Fruit fly (Drosophila melanogaster) whole organism, embryonic: ENCODE measurements around the gene CG4577.

Experiments used
- Asciz ChIP-seq: fragments of 200-800 bp; sonication (Bioruptor generic); optimal IDR thresholded peaks from 2 replicates; lab custom pipeline; 2017; ENCODE audit warnings: missing biosample characterization, mild to moderate bottlenecking, missing genetic modification characterization, missing genetic modification reagents
- B-H2 ChIP-seq: fragments of 200-800 bp; sonication (Bioruptor generic); optimal IDR thresholded peaks from 2 replicates; lab custom pipeline; 2018; ENCODE audit warnings: missing biosample characterization, mild to moderate bottlenecking, missing genetic modification characterization
- Bteb2 ChIP-seq: fragments of 200-800 bp; sonication (Bioruptor generic); optimal IDR thresholded peaks from 2 replicates; lab custom pipeline; 2016; ENCODE audit warnings: missing biosample characterization, missing genetic modification characterization
- C15 ChIP-seq: fragments of 200-800 bp; sonication (Bioruptor generic); IDR thresholded peaks from 3 replicates; pipeline ENCODE4 v1.3.6; 2022; ENCODE audit warnings: missing biosample characterization, missing genetic modification characterization
- CG10431 ChIP-seq: fragments of 200-800 bp; sonication (Bioruptor generic); optimal IDR thresholded peaks from 3 replicates; lab custom pipeline; 2018; ENCODE audit warnings: missing biosample characterization, mild to moderate bottlenecking, missing genetic modification characterization
- CG10979 ChIP-seq: fragments of 200-800 bp; sonication (Bioruptor generic); optimal IDR thresholded peaks from 2 replicates; lab custom pipeline; 2018; ENCODE audit warnings: missing biosample characterization, mild to moderate bottlenecking, missing genetic modification characterization, moderate library complexity
- CG11093 ChIP-seq: fragments of 200-800 bp; sonication (Bioruptor generic); IDR thresholded peaks from 3 replicates; pipeline ENCODE4 v1.3.6; 2022; ENCODE audit warnings: missing biosample characterization, missing genetic modification characterization
- CG12071 ChIP-seq: fragments of 200-800 bp; sonication (Bioruptor generic); optimal IDR thresholded peaks from 3 replicates; lab custom pipeline; 2018; ENCODE audit warnings: missing biosample characterization, mild to moderate bottlenecking, missing genetic modification characterization
- CG12236 ChIP-seq: fragments of 200-800 bp; sonication (Bioruptor generic); optimal IDR thresholded peaks from 2 replicates; lab custom pipeline; 2016; ENCODE audit warnings: missing biosample characterization, missing genetic modification characterization
- CG12744 ChIP-seq: fragments of 200-800 bp; sonication (Bioruptor generic); optimal IDR thresholded peaks from 2 replicates; lab custom pipeline; 2016; ENCODE audit warnings: missing biosample characterization, missing genetic modification characterization
- CG14965 ChIP-seq: fragments of 200-800 bp; sonication (Bioruptor generic); optimal IDR thresholded peaks from 2 replicates; lab custom pipeline; 2016; ENCODE audit warnings: missing biosample characterization, missing genetic modification characterization, borderline replicate concordance
- CG15479 ChIP-seq: fragments of 200-800 bp; sonication (Bioruptor generic); optimal IDR thresholded peaks from 3 replicates; lab custom pipeline; 2019; ENCODE audit warnings: missing biosample characterization, mild to moderate bottlenecking, missing genetic modification characterization, moderate library complexity
- CG15514 ChIP-seq: fragments of 200-800 bp; sonication (Bioruptor generic); optimal IDR thresholded peaks from 3 replicates; lab custom pipeline; 2017; ENCODE audit warnings: missing biosample characterization, missing genetic modification characterization, mild to moderate bottlenecking, moderate library complexity, missing genetic modification reagents
- CG16779 ChIP-seq: fragments of 200-800 bp; sonication (Bioruptor generic); IDR thresholded peaks from 2 replicates; pipeline ENCODE4 v1.3.6; 2022; ENCODE audit warnings: missing biosample characterization, missing genetic modification characterization
- CG17829 ChIP-seq: fragments of 200-800 bp; optimal IDR thresholded peaks from 2 replicates; lab custom pipeline; 2019; ENCODE audit warnings: missing biosample characterization, mild to moderate bottlenecking, missing genetic modification characterization, moderate library complexity
- CG2678 ChIP-seq: fragments of 200-800 bp; sonication (Bioruptor generic); optimal IDR thresholded peaks from 3 replicates; lab custom pipeline; 2019; ENCODE audit warnings: missing biosample characterization, mild to moderate bottlenecking, missing genetic modification characterization, moderate library complexity
- CG3407 ChIP-seq: fragments of 200-800 bp; sonication (Bioruptor generic); optimal IDR thresholded peaks from 2 replicates; lab custom pipeline; 2018; ENCODE audit warnings: missing biosample characterization, mild to moderate bottlenecking, missing genetic modification characterization
- CG5245 ChIP-seq: fragments of 200-800 bp; sonication (Bioruptor generic); optimal IDR thresholded peaks from 3 replicates; lab custom pipeline; 2016; ENCODE audit warnings: missing biosample characterization, missing genetic modification characterization
- CG5953 ChIP-seq: fragments of 200-800 bp; sonication (Bioruptor generic); IDR thresholded peaks from 2 replicates; pipeline ENCODE4 v1.3.6; 2022; ENCODE audit warnings: missing biosample characterization, missing genetic modification characterization
- CG6813 ChIP-seq: fragments of 200-800 bp; sonication (Bioruptor generic); optimal IDR thresholded peaks from 2 replicates; lab custom pipeline; 2017; ENCODE audit warnings: missing biosample characterization, missing genetic modification characterization, mild to moderate bottlenecking, moderate library complexity, missing genetic modification reagents
- CHES-1-like ChIP-seq: fragments of 200-800 bp; sonication (Bioruptor generic); optimal IDR thresholded peaks from 2 replicates; lab custom pipeline; 2016; ENCODE audit warnings: missing biosample characterization, missing genetic modification characterization
- Dll ChIP-seq: fragments of 200-800 bp; sonication (Bioruptor generic); IDR thresholded peaks from 4 replicates; pipeline ENCODE4 v1.3.6; 2022; ENCODE audit warnings: missing biosample characterization, missing genetic modification characterization; ENCODE audit not compliant: partially characterized antibody
- Doc2 ChIP-seq: fragments of 200-800 bp; sonication (Bioruptor generic); IDR thresholded peaks from 2 replicates; pipeline ENCODE4 v1.3.6; 2022; ENCODE audit warnings: missing biosample characterization, missing genetic modification characterization
- Fer3 ChIP-seq: fragments of 200-800 bp; sonication (Bioruptor generic); optimal IDR thresholded peaks from 2 replicates; lab custom pipeline; 2018; ENCODE audit warnings: missing biosample characterization, mild to moderate bottlenecking, missing genetic modification characterization, moderate library complexity
- Gug ChIP-seq: fragments of 200-800 bp; sonication (Bioruptor generic); IDR thresholded peaks from 4 replicates; pipeline ENCODE4 v1.3.6; 2022; ENCODE audit warnings: missing biosample characterization, missing genetic modification characterization
- HLH4C ChIP-seq: fragments of 200-800 bp; sonication (Bioruptor generic); IDR thresholded peaks from 3 replicates; pipeline ENCODE4 v1.3.6; 2022; ENCODE audit warnings: missing biosample characterization, missing genetic modification characterization; ENCODE audit not compliant: partially characterized antibody
- HLH54F ChIP-seq: fragments of 200-800 bp; sonication (Bioruptor generic); optimal IDR thresholded peaks from 3 replicates; lab custom pipeline; 2016; ENCODE audit warnings: missing biosample characterization, missing genetic modification characterization
- Hey ChIP-seq: fragments of 200-800 bp; sonication (Bioruptor generic); optimal IDR thresholded peaks from 3 replicates; lab custom pipeline; 2018; ENCODE audit warnings: missing biosample characterization, mild to moderate bottlenecking, missing genetic modification characterization
- Hr51 ChIP-seq, 2 experiments: fragments of 200-800 bp; sonication (Bioruptor generic); optimal IDR thresholded peaks; 2 replicates in 1 of 2; 3 replicates in 1 of 2; lab custom pipeline; 2016 to 2018; ENCODE audit warnings: missing biosample characterization in 2 of 2, missing genetic modification characterization in 2 of 2, mild to moderate bottlenecking in 1 of 2, moderate library complexity in 1 of 2
- Pdp1 ChIP-seq, 2 experiments: fragments of 200-800 bp; sonication (Bioruptor generic); optimal IDR thresholded peaks; 3 replicates each; lab custom pipeline; 2016; ENCODE audit warnings: missing biosample characterization in 2 of 2, missing genetic modification characterization in 2 of 2, mild to moderate bottlenecking in 1 of 2, moderate library complexity in 1 of 2
- ato ChIP-seq: fragments of 200-800 bp; sonication (Bioruptor generic); IDR thresholded peaks from 2 replicates; pipeline ENCODE4 v1.3.6; 2022; ENCODE audit warnings: missing biosample characterization, missing genetic modification characterization; ENCODE audit not compliant: partially characterized antibody
- bcd ChIP-seq: fragments of 200-800 bp; sonication (Bioruptor generic); optimal IDR thresholded peaks from 2 replicates; lab custom pipeline; 2017; ENCODE audit warnings: missing biosample characterization, mild to moderate bottlenecking, missing genetic modification characterization
- bigmax ChIP-seq: fragments of 200-800 bp; sonication (Bioruptor generic); optimal IDR thresholded peaks from 2 replicates; lab custom pipeline; 2018; ENCODE audit warnings: missing biosample characterization, mild to moderate bottlenecking, missing genetic modification characterization
- btn ChIP-seq: fragments of 200-800 bp; sonication (Bioruptor generic); optimal IDR thresholded peaks from 2 replicates; lab custom pipeline; 2016; ENCODE audit warnings: missing biosample characterization, missing genetic modification characterization
- cwo ChIP-seq: fragments of 200-800 bp; sonication (Bioruptor generic); optimal IDR thresholded peaks from 3 replicates; lab custom pipeline; 2017; ENCODE audit warnings: missing biosample characterization, missing genetic modification characterization, mild to moderate bottlenecking, moderate library complexity, missing genetic modification reagents
- emc ChIP-seq: fragments of 200-800 bp; sonication (Bioruptor generic); optimal IDR thresholded peaks from 2 replicates; lab custom pipeline; 2016; ENCODE audit warnings: missing biosample characterization, missing genetic modification characterization
- en ChIP-seq: fragments of 200-800 bp; sonication (Bioruptor generic); optimal IDR thresholded peaks from 2 replicates; lab custom pipeline; 2016; ENCODE audit warnings: missing biosample characterization, missing genetic modification characterization
- grn ChIP-seq: fragments of 200-800 bp; sonication (Bioruptor generic); optimal IDR thresholded peaks from 3 replicates; lab custom pipeline; 2017; ENCODE audit warnings: missing biosample characterization, missing genetic modification characterization
- gsb-n ChIP-seq: fragments of 200-800 bp; sonication (Bioruptor generic); optimal IDR thresholded peaks from 3 replicates; lab custom pipeline; 2018; ENCODE audit warnings: missing biosample characterization, mild to moderate bottlenecking, missing genetic modification characterization
- lmd ChIP-seq: fragments of 200-800 bp; sonication (Bioruptor generic); IDR thresholded peaks from 2 replicates; pipeline ENCODE4 v1.3.6; 2022; ENCODE audit warnings: missing biosample characterization, missing genetic modification characterization
- luna ChIP-seq: fragments of 200-800 bp; sonication (Bioruptor generic); optimal IDR thresholded peaks from 2 replicates; lab custom pipeline; 2016; ENCODE audit warnings: missing biosample characterization, missing genetic modification characterization
- onecut ChIP-seq: fragments of 200-800 bp; sonication (Bioruptor generic); IDR thresholded peaks from 2 replicates; pipeline ENCODE4 v1.3.6; 2022; ENCODE audit warnings: missing biosample characterization, missing genetic modification characterization
- org-1 ChIP-seq: fragments of 200-800 bp; sonication (Bioruptor generic); optimal IDR thresholded peaks from 2 replicates; lab custom pipeline; 2017; ENCODE audit warnings: missing biosample characterization, missing genetic modification characterization
- sens ChIP-seq: fragments of 200-800 bp; sonication (Bioruptor generic); peaks from one replicate; lab custom pipeline; 2016; ENCODE audit warnings: missing biosample characterization, missing genetic modification characterization
- unc-4 ChIP-seq: fragments of 200-800 bp; sonication (Bioruptor generic); IDR thresholded peaks from 2 replicates; pipeline ENCODE4 v1.3.6; 2022; ENCODE audit warnings: missing biosample characterization, missing genetic modification characterization; ENCODE audit not compliant: partially characterized antibody
- unpg ChIP-seq: fragments of 200-800 bp; sonication (Bioruptor generic); optimal IDR thresholded peaks from 3 replicates; lab custom pipeline; 2018; ENCODE audit warnings: missing biosample characterization, mild to moderate bottlenecking, missing genetic modification characterization, moderate library complexity
- zfh2 ChIP-seq: fragments of 200-800 bp; sonication (Bioruptor generic); optimal IDR thresholded peaks from 2 replicates; lab custom pipeline; 2016; ENCODE audit warnings: missing biosample characterization, missing genetic modification characterization

Gene CG4577

DNA sequence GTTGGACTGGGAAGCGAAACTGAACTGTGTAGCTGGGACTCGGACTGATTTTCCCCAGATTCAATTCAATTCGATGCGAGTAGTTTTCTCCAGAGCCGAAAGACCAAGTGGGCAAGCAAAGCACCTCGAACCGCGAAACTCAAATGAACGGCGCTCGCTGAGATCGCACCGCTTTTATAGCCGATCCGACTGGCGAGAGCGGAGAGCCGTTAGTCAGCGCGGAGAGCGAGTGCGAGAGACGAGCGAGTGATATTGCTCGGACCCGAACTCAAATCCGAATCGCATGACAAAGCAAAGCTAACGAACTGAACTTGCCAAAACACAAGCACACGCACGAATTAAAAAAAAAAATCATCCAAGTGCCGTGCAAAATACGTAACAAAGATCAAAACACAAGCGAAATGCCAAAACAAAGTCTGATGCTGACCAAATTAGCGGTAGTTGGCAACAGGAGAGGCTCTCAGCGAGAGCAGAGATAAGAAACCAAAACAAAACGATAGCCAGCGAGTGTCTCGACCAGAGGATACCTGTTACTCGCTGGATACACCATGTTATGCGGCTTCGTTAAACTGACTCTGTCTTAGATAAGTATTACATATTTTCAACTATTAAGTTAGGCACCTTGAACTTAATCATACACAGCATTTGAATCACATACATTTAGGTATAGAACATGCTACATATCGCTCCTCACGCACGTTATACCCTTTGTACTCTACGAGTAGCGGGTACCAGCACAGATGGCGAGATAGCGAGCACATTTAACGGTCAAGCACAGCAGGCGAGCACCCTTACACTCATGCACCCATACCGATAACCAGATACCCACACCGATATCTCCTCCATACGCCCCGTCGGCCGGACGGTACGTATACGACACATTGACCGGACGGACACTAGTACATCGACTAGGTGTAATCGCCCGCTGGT lies 15.3 kb upstream of the CG4577 start (continued):
- TF ChIP-seq en (GFP tag; lab: Kevin White, UChicago) (peak; percentile 33), CG5245 (GFP tag; lab: Kevin White, UChicago) (peak; percentile 44), CG15479 (GFP tag; lab: Kevin White, UChicago) (peak; percentile 78), CG12071 (peak; percentile 15), B-H2 (GFP tag; lab: Kevin White, UChicago) (peak; percentile 10), CG12236 (no peak), CG15514 (GFP tag; lab: Kevin White, UChicago) (peak; percentile 55), sens (GFP tag; lab: Kevin White, UChicago) (peak; percentile 93), CG11093 (GFP tag; lab: Robert Waterston, UW) (peak; percentile 54; the same call in 2 of the 3 replicates), CG14965 (no peak), cwo (GFP tag; lab: Kevin White, UChicago) (peak; percentile 85), CG12744 (GFP tag; lab: Kevin White, UChicago) (peak; percentile 28), C15 (GFP tag; lab: Robert Waterston, UW) (peak; percentile 74; the same call in 1 of the 3 replicates), onecut (GFP tag; lab: Robert Waterston, UW) (no peak; the same call in 1 of the 2 replicates), lmd (GFP tag; lab: Robert Waterston, UW) (peak; percentile 82), zfh2 (GFP tag; lab: Kevin White, UChicago) (peak; percentile 75), Asciz (GFP tag; lab: Kevin White, UChicago) (peak; percentile 57), CG5953 (GFP tag; lab: Robert Waterston, UW) (0 out of 2 replicates have a peak, but pooled peaks have one; percentile 29), HLH54F (GFP tag; lab: Kevin White, UChicago) (peak; percentile 69), CG2678 (tag; lab: Kevin White, UChicago) (peak; percentile 80), luna (no peak), CG10431 (GFP tag; lab: Kevin White, UChicago) (no peak), Dll (GFP tag; lab: Robert Waterston, UW) (no peak), Bteb2 (GFP tag; lab: Kevin White, UChicago) (peak; percentile 76), unc-4 (GFP tag; lab: Robert Waterston, UW) (no peak), Gug (GFP tag; lab: Robert Waterston, UW) (peak; percentile 63; the same call in 2 of the 4 replicates), Doc2 (GFP tag; lab: Robert Waterston, UW) (no peak; the same call in 1 of the 2 replicates), CG6813 (peak; percentile 12), HLH4C (GFP tag; lab: Robert Waterston, UW) (peak; percentile 37; the same call in 2 of the 3 replicates), Hr51 (GFP tag; optimal IDR thresholded peaks at IDR 0.05; lab: Kevin White, UChicago) (peak; percentile 53 to 79), unpg (GFP tag; lab: Kevin White, UChicago) (peak; percentile 70), Hey (tag; lab: Kevin White, UChicago) (peak; percentile 29), bcd (GFP tag; lab: Kevin White, UChicago) (peak; percentile 61), emc (GFP tag; lab: Kevin White, UChicago) (no peak), org-1 (GFP tag; lab: Kevin White, UChicago) (peak; percentile 78), grn (GFP tag; lab: Kevin White, UChicago) (peak; percentile 92), CG3407 (GFP tag; lab: Kevin White, UChicago) (peak; percentile 21), Fer3 (tag; lab: Kevin White, UChicago) (peak; percentile 72), gsb-n (no peak), ato (GFP tag; lab: Robert Waterston, UW) (no peak), bigmax (GFP tag; lab: Kevin White, UChicago) (no peak), Pdp1 (GFP tag; optimal IDR thresholded peaks at IDR 0.05; lab: Kevin White, UChicago) (peak; percentile 23 to 53), CHES-1-like (GFP tag; lab: Kevin White, UChicago) (peak; percentile 82), btn (GFP tag; lab: Kevin White, UChicago) (no peak), CG10979 (peak; percentile 34), CG17829 (peak; percentile 21), CG16779 (GFP tag; lab: Robert Waterston, UW) (peak; percentile 73)
